Worm (Caenorhabditis elegans) whole organism, L4 larva: Measurements from ENCODE around the gene nhr-13.

Experiments
- F37D6.2 ChIP-seq: sonication (generic microtip); optimal IDR thresholded peaks from 2 replicates; lab custom pipeline; 2016; ENCODE audit warnings: mild to moderate bottlenecking, missing genetic modification characterization, missing compliant biosample characterization
- aha-1 ChIP-seq: fragments of 150-350 bp; peaks from one replicate; lab custom pipeline; 2014; ENCODE audit warnings: missing biosample characterization, missing genetic modification characterization
- aly-2 ChIP-seq: sonication (generic microtip); optimal IDR thresholded peaks from 2 replicates; lab custom pipeline; 2018; ENCODE audit warnings: missing biosample characterization, missing genetic modification characterization
- arid-1 ChIP-seq: fragments of 200-800 bp; sonication (Bioruptor generic); conservative IDR thresholded peaks from 2 replicates; pipeline ENCODE4 v1.3.6; 2022; ENCODE audit warnings: missing genetic modification reagents, missing genetic modification characterization, missing compliant biosample characterization
- ceh-44 ChIP-seq: fragments of 200-800 bp; sonication (Bioruptor generic); IDR thresholded peaks from 2 replicates; pipeline ENCODE4 v1.3.6; 2022; ENCODE audit warnings: missing genetic modification reagents, missing genetic modification characterization, missing compliant biosample characterization
- ceh-62 ChIP-seq: sonication (generic microtip); optimal IDR thresholded peaks from 2 replicates; lab custom pipeline; 2017; ENCODE audit warnings: missing biosample characterization, missing genetic modification characterization
- dmd-8 ChIP-seq: fragments of 200-800 bp; sonication (Bioruptor generic); IDR thresholded peaks from 2 replicates; pipeline ENCODE4 v1.3.6; 2022; ENCODE audit warnings: missing genetic modification characterization, missing compliant biosample characterization
- dve-1 ChIP-seq: sonication (generic microtip); optimal IDR thresholded peaks from 2 replicates; lab custom pipeline; 2017; ENCODE audit warnings: antibody characterized with exemption, mild to moderate bottlenecking, missing genetic modification characterization, missing compliant biosample characterization; ENCODE audit not compliant: insufficient read depth
- fkh-10 ChIP-seq: fragments of 150-350 bp; optimal IDR thresholded peaks from 2 replicates; lab custom pipeline; 2014; ENCODE audit warnings: missing biosample characterization, missing genetic modification reagents, missing genetic modification characterization
- fos-1 ChIP-seq: fragments of 150-350 bp; optimal IDR thresholded peaks from 2 replicates; lab custom pipeline; 2014; ENCODE audit warnings: missing biosample characterization, missing genetic modification characterization
- hlh-30 ChIP-seq: sonication (generic microtip); optimal IDR thresholded peaks from 2 replicates; lab custom pipeline; 2017; ENCODE audit warnings: antibody characterized with exemption, mild to moderate bottlenecking, missing genetic modification characterization, missing compliant biosample characterization; ENCODE audit not compliant: insufficient read depth
- hmg-1.1 ChIP-seq: fragments of 200-800 bp; sonication (Bioruptor generic); IDR thresholded peaks from 2 replicates; pipeline ENCODE4 v1.3.6; 2022; ENCODE audit warnings: missing genetic modification reagents, missing genetic modification characterization, missing compliant biosample characterization
- jun-1 ChIP-seq: fragments of 150-350 bp; optimal IDR thresholded peaks from 2 replicates; lab custom pipeline; 2014; ENCODE audit warnings: missing biosample characterization, missing genetic modification reagents, missing genetic modification characterization
- lim-7 ChIP-seq: fragments of 200-800 bp; sonication (Bioruptor generic); IDR thresholded peaks from 2 replicates; pipeline ENCODE4 v1.3.6; 2022; ENCODE audit warnings: missing genetic modification characterization, missing compliant biosample characterization
- lsy-2 ChIP-seq, 2 experiments: fragments of 150-350 bp in 1 of 2; sonication (generic microtip) in 1 of 2; optimal IDR thresholded peaks; 2 replicates each; lab custom pipeline; 2014 to 2017; ENCODE audit warnings: missing biosample characterization in 2 of 2, missing genetic modification characterization in 2 of 2
- madf-5 ChIP-seq, 2 experiments: fragments of 200-800 bp; sonication (Bioruptor generic); IDR thresholded peaks; 2 replicates each; pipeline ENCODE4 v1.3.6; 2022; ENCODE audit warnings: missing compliant biosample characterization in 2 of 2, missing genetic modification characterization in 2 of 2
- mdl-1 ChIP-seq, 2 experiments: fragments of 150-350 bp in 1 of 2; sonication (generic microtip) in 1 of 2; optimal IDR thresholded peaks; 2 replicates each; lab custom pipeline; 2014 to 2017; ENCODE audit warnings: missing biosample characterization in 2 of 2, missing genetic modification characterization in 2 of 2
- mdt-29 ChIP-seq: fragments of 200-800 bp; sonication (Bioruptor generic); IDR thresholded peaks from 2 replicates; pipeline ENCODE4 v1.3.6; 2022; ENCODE audit warnings: missing genetic modification reagents, missing genetic modification characterization, missing compliant biosample characterization
- mxl-2 ChIP-seq: fragments of 200-800 bp; sonication (Bioruptor generic); conservative IDR thresholded peaks from 2 replicates; pipeline ENCODE4 v1.3.6; 2022; ENCODE audit warnings: missing genetic modification reagents, missing genetic modification characterization, missing compliant biosample characterization
- nhr-10 ChIP-seq: fragments of 150-350 bp; optimal IDR thresholded peaks from 2 replicates; lab custom pipeline; 2014; ENCODE audit warnings: missing biosample characterization, missing genetic modification characterization
- nhr-102 ChIP-seq: sonication (generic microtip); optimal IDR thresholded peaks from 2 replicates; lab custom pipeline; 2016; ENCODE audit warnings: mild to moderate bottlenecking, missing genetic modification characterization, moderate library complexity, missing compliant biosample characterization
- nhr-11 ChIP-seq: fragments of 150-350 bp; optimal IDR thresholded peaks from 2 replicates; lab custom pipeline; 2014; ENCODE audit warnings: missing biosample characterization, missing genetic modification characterization
- nhr-237 ChIP-seq: sonication (generic microtip); optimal IDR thresholded peaks from 2 replicates; lab custom pipeline; 2017; ENCODE audit warnings: missing biosample characterization, missing genetic modification characterization
- nhr-25 ChIP-seq: sonication (generic microtip); optimal IDR thresholded peaks from 2 replicates; lab custom pipeline; 2017; ENCODE audit warnings: missing genetic modification characterization, mild to moderate bottlenecking, missing compliant biosample characterization, antibody characterized with exemption, moderate library complexity, borderline replicate concordance; ENCODE audit not compliant: insufficient read depth
- nhr-41 ChIP-seq: fragments of 200-800 bp; sonication (Bioruptor generic); IDR thresholded peaks from 2 replicates; pipeline ENCODE4 v1.3.6; 2022; ENCODE audit warnings: missing genetic modification reagents, missing genetic modification characterization, missing compliant biosample characterization
- nhr-42 ChIP-seq: fragments of 200-800 bp; sonication (Bioruptor generic); IDR thresholded peaks from 2 replicates; pipeline ENCODE4 v1.3.6; 2022; ENCODE audit warnings: missing genetic modification characterization, missing compliant biosample characterization
- nhr-48 ChIP-seq: sonication (generic microtip); optimal IDR thresholded peaks from 2 replicates; lab custom pipeline; 2016; ENCODE audit warnings: mild to moderate bottlenecking, missing genetic modification characterization, missing compliant biosample characterization
- pha-4 ChIP-seq, 2 experiments: fragments of 150-350 bp in 1 of 2; fragments of 200-800 bp in 1 of 2; sonication (Bioruptor generic) in 1 of 2; IDR thresholded peaks in 1 of 2; optimal IDR thresholded peaks in 1 of 2; 2 replicates each; pipeline versions ENCODE4 v1.3.6 to Lab custom; 2014 to 2022; ENCODE audit warnings: missing genetic modification characterization in 2 of 2, missing genetic modification reagents in 2 of 2, missing biosample characterization in 1 of 2, missing compliant biosample characterization in 1 of 2
- pqm-1 ChIP-seq: sonication (generic microtip); optimal IDR thresholded peaks from 2 replicates; lab custom pipeline; 2017; ENCODE audit warnings: missing biosample characterization, missing genetic modification characterization
- saeg-2 ChIP-seq: fragments of 200-800 bp; sonication (Bioruptor generic); IDR thresholded peaks from 2 replicates; pipeline ENCODE4 v1.3.6; 2022; ENCODE audit warnings: missing genetic modification reagents, missing genetic modification characterization, missing compliant biosample characterization
- tag-97 ChIP-seq: fragments of 200-800 bp; sonication (Bioruptor generic); IDR thresholded peaks from 2 replicates; pipeline ENCODE4 v1.3.6; 2022; ENCODE audit warnings: missing genetic modification characterization, missing compliant biosample characterization
- unc-130 ChIP-seq: sonication (generic microtip); optimal IDR thresholded peaks from 2 replicates; lab custom pipeline; 2016; ENCODE audit warnings: missing genetic modification reagents, missing genetic modification characterization, missing compliant biosample characterization
- unc-39 ChIP-seq: sonication (generic microtip); optimal IDR thresholded peaks from 2 replicates; lab custom pipeline; 2017; ENCODE audit warnings: missing biosample characterization, missing genetic modification characterization
- unc-62 ChIP-seq, 3 experiments: fragments of 150-350 bp in 1 of 3; sonication (generic microtip); optimal IDR thresholded peaks in 2 of 3; peaks in 1 of 3; 1 replicate in 1 of 3; 2 replicates in 2 of 3; lab custom pipeline; 2014 to 2017; ENCODE audit warnings: missing biosample characterization in 3 of 3, missing genetic modification characterization in 3 of 3, missing genetic modification reagents in 3 of 3, missing genotype in 1 of 3
- vab-7 ChIP-seq: fragments of 200-800 bp; sonication (Bioruptor generic); IDR thresholded peaks from 2 replicates; pipeline ENCODE4 v1.3.6; 2022; ENCODE audit warnings: missing genetic modification reagents, missing genetic modification characterization, missing compliant biosample characterization
- zag-1 ChIP-seq: fragments of 150-350 bp; optimal IDR thresholded peaks from 2 replicates; lab custom pipeline; 2014; ENCODE audit warnings: missing biosample characterization, missing genetic modification characterization
- zfp-2 ChIP-seq: sonication (generic microtip); optimal IDR thresholded peaks from 2 replicates; lab custom pipeline; 2016; ENCODE audit warnings: mild to moderate bottlenecking, missing genetic modification characterization, missing compliant biosample characterization
- ztf-11 ChIP-seq: fragments of 150-350 bp; optimal IDR thresholded peaks from 2 replicates; lab custom pipeline; 2014; ENCODE audit warnings: missing biosample characterization, missing genetic modification characterization
- ztf-7 ChIP-seq: fragments of 150-350 bp; optimal IDR thresholded peaks from 2 replicates; lab custom pipeline; 2014; ENCODE audit warnings: missing biosample characterization, missing genetic modification characterization

nhr-13 gene

DNA sequence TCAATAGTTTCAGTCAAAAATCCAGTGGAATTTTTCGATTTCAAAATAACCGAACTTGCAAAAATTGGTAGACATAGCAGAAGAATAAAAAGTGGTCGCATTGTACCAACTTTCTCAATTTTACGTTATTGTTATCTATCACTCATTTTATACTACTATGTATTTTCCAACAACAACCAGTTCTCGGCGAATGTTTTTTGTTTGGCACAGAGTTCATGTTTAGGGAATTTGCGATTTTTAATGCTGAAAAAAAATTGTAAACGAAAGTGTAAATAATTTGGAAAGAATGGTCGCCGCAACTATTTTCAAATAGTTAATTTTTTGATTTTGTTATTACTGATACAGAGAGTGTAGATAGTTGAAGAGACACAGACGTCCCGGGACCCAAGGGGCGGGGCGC is 42.9 kb upstream of the nhr-13 start, which contains the start of gene C45H4.21:
Gene C45H4.21, minus strand, starts transcription at position 101 of the 400 bp plus-strand sequence.
- no peak for TF ChIP-seq madf-5 (GFP tag; IDR thresholded peaks at IDR 0.05; lab: Robert Waterston, UW)
- no peak for TF ChIP-seq fos-1
- TF ChIP-seq nhr-41: no peak
- no peak for TF ChIP-seq unc-130
- TF ChIP-seq nhr-237 (tag; lab: Kevin White, UChicago): no peak
- no peak for TF ChIP-seq nhr-25
- no peak for TF ChIP-seq nhr-102 (tag; lab: Kevin White, UChicago)

DNA sequence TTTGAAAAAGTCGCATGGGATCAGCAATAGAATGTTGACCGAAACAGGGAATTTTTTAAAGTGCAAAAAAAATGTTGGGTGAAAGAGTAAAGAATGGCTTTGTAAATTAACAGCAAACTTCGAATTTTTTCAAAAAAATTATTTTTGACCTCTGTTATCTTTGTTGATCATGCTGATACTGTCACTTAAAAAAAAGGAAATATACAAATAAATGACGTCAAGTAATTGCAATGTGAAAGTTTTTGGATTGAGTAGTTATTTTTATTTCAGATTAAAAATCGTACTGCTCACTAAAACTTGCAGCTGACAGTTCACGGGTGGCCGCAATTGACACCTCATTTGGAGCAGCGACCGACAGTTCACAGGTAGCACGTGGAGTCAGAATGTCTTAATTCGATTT is 41.4 kb upstream of the nhr-13 start, which contains the start of gene C45H4.13:
Gene C45H4.13, minus strand, starts transcription at position 101 of the 400 bp plus-strand sequence.
- TF ChIP-seq zfp-2 (tag; lab: Kevin White, UChicago): no peak
- TF ChIP-seq mdl-1 (tag; optimal IDR thresholded peaks at IDR 0.05; lab: Kevin White, UChicago): no peak
- TF ChIP-seq ceh-44 (GFP tag; lab: Robert Waterston, UW): no peak
- no peak for TF ChIP-seq ztf-11
- TF ChIP-seq aha-1 (tag; lab: Kevin White, UChicago): no peak
- no peak for TF ChIP-seq pha-4 (GFP tag; IDR thresholded peaks at IDR 0.05; lab: Robert Waterston, UW)
- TF ChIP-seq pha-4 (tag; optimal IDR thresholded peaks at IDR 0.05; lab: Kevin White, UChicago): no peak
- no peak for TF ChIP-seq pqm-1 (tag; lab: Kevin White, UChicago)
- no peak for TF ChIP-seq saeg-2 (GFP tag; lab: Robert Waterston, UW)
- no peak for TF ChIP-seq hmg-1.1 (GFP tag; lab: Robert Waterston, UW)
- no peak for TF ChIP-seq tag-97
- no peak for TF ChIP-seq mxl-2 (GFP tag; lab: Robert Waterston, UW)
- TF ChIP-seq nhr-42 (GFP tag; lab: Robert Waterston, UW): no peak
- TF ChIP-seq nhr-237 (tag; lab: Kevin White, UChicago): no peak
- TF ChIP-seq hlh-30 (tag; lab: Kevin White, UChicago): no peak
- TF ChIP-seq, all 104 proteins: peak for 0

DNA sequence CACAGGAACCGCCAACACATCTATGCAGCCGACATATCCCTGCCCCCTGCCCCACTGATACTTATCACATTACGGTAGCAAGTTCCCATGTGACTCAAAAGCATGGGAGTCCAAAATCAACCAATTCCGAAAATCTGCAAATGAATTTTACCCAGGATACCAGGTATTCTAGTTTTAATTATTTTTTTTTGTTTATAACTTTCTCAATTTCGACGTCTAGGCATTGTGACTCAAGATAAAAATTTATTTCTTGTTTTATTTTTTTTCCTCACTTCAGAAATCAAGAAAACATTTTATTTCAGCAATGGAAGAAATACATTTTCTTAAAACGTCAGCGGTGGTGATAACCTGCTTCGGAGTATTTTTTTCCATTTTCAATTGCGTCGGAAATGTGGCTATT is 40.8 kb upstream of the nhr-13 start, which contains the start of gene srbc-24:
Gene srbc-24, plus strand, starts transcription at position 301 of the 400 bp plus-strand sequence.
- TF ChIP-seq zag-1 (tag; lab: Kevin White, UChicago) (no peak), hlh-30 (tag; lab: Kevin White, UChicago) (no peak), vab-7 (GFP tag; lab: Robert Waterston, UW) (no peak), aly-2 (tag; lab: Kevin White, UChicago) (no peak)

DNA sequence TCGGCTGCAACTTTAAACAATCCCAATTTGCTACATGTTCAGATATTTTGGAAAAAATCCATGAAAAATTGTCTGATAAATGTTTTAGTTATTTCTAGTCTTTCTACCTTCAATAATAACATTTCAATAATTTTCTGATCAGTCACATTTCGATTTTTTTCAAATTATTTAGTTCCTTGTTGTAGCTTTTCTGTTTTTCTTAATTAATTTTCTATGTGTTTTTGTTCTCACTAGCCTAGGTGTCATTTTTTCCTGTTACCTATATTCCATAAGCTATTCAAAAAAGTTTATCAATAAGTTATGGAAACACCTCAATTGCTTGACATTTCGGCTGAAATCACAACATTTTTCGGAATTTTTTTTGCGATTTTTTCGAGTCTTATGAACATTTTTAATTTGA is 39.0 kb upstream of the nhr-13 start, which contains the start of gene srbc-23:
Gene srbc-23, plus strand, starts transcription at position 301 of the 400 bp plus-strand sequence.
- TF ChIP-seq unc-130: no peak
- no peak for TF ChIP-seq aly-2 (tag; lab: Kevin White, UChicago)
- TF ChIP-seq pqm-1 (tag; lab: Kevin White, UChicago): no peak

DNA sequence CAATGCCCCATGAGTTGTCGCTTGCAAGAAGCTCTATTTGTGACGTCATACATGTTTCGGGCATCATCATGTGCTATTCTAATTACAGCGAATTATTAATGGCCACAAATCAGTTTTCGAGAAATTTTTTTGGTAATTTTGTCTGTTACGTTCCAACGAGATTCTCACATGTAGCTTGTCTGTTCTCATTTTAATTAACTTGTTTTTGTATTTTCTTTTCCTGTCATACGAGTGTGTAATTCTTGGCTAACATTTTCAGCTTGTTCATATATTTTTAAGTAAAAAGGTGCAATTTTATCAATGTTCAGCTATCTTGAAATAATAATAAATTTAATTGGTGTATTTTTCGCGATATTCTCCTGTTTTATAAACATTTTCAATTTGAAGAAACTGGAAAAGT is 37.1 kb upstream of the nhr-13 start, which contains the start of gene srbc-21:
Gene srbc-21, plus strand, starts transcription at position 301 of the 400 bp plus-strand sequence.
- TF ChIP-seq pqm-1 (tag; lab: Kevin White, UChicago) (no peak), dmd-8 (GFP tag; lab: Robert Waterston, UW) (no peak), ceh-62 (no peak), lim-7 (GFP tag; lab: Robert Waterston, UW) (no peak), jun-1 (no peak), unc-39 (tag; lab: Kevin White, UChicago) (no peak), nhr-10 (no peak), nhr-11 (tag; lab: Kevin White, UChicago) (no peak), unc-130 (no peak), lsy-2 (tag; optimal IDR thresholded peaks at IDR 0.05; lab: Kevin White, UChicago) (no peak), tag-97 (no peak), arid-1 (no peak), unc-62 (GFP tag; optimal IDR thresholded peaks at IDR 0.05 in 1 of 2; lab: Kevin White, UChicago) (no peak), unc-62 (tag; optimal IDR thresholded peaks at IDR 0.05; lab: Kevin White, UChicago) (no peak), mdt-29 (GFP tag; lab: Robert Waterston, UW) (no peak), dve-1 (no peak), fkh-10 (GFP tag; lab: Kevin White, UChicago) (no peak), F37D6.2 (tag; lab: Kevin White, UChicago) (no peak), nhr-48 (no peak), ztf-7 (tag; lab: Kevin White, UChicago) (no peak)
